Fruit fly (Drosophila melanogaster) whole organism, embryonic: ENCODE data around the gene Inx3.

Source experiments
- BtbVII ChIP-seq: fragments of 200-800 bp; sonication (Bioruptor generic); optimal IDR thresholded peaks from 3 replicates; lab custom pipeline; 2017; ENCODE audit warnings: missing biosample characterization, mild to moderate bottlenecking, missing genetic modification characterization
- CG10321 ChIP-seq: fragments of 200-800 bp; sonication (Bioruptor generic); IDR thresholded peaks from 2 replicates; pipeline ENCODE4 v1.3.6; 2022; ENCODE audit warnings: missing biosample characterization, missing genetic modification characterization
- CG10462 ChIP-seq: fragments of 200-800 bp; sonication (Bioruptor generic); optimal IDR thresholded peaks from 2 replicates; lab custom pipeline; 2016; ENCODE audit warnings: missing biosample characterization, missing genetic modification characterization
- CG10543 ChIP-seq: fragments of 200-800 bp; sonication (Bioruptor generic); optimal IDR thresholded peaks from 3 replicates; lab custom pipeline; 2017; ENCODE audit warnings: missing biosample characterization, mild to moderate bottlenecking, missing genetic modification characterization, moderate library complexity
- CG10654 ChIP-seq: fragments of 200-800 bp; sonication (Bioruptor generic); optimal IDR thresholded peaks from 2 replicates; lab custom pipeline; 2016; ENCODE audit warnings: missing biosample characterization, missing genetic modification characterization
- CG11723 ChIP-seq: fragments of 200-800 bp; sonication (Bioruptor generic); optimal IDR thresholded peaks from 2 replicates; lab custom pipeline; 2017; ENCODE audit warnings: missing biosample characterization, mild to moderate bottlenecking, missing genetic modification characterization
- CG12236 ChIP-seq: fragments of 200-800 bp; sonication (Bioruptor generic); optimal IDR thresholded peaks from 2 replicates; lab custom pipeline; 2016; ENCODE audit warnings: missing biosample characterization, missing genetic modification characterization
- CG14014 ChIP-seq: fragments of 200-800 bp; sonication (Bioruptor generic); IDR thresholded peaks from 2 replicates; pipeline ENCODE4 v1.3.6; 2022; ENCODE audit warnings: missing biosample characterization, missing genetic modification characterization
- CG17385 ChIP-seq: fragments of 200-800 bp; sonication (Bioruptor generic); optimal IDR thresholded peaks from 3 replicates; lab custom pipeline; 2018; ENCODE audit warnings: missing biosample characterization, mild to moderate bottlenecking, missing genetic modification characterization
- CG17612 ChIP-seq: fragments of 200-800 bp; sonication (Bioruptor generic); IDR thresholded peaks from 2 replicates; pipeline ENCODE4 v1.3.6; 2022; ENCODE audit warnings: missing biosample characterization, missing genetic modification characterization
- CG2199 ChIP-seq: fragments of 200-800 bp; sonication (Bioruptor generic); IDR thresholded peaks from 3 replicates; pipeline ENCODE4 v1.3.6; 2022; ENCODE audit warnings: missing biosample characterization, missing genetic modification characterization
- CG2712 ChIP-seq: fragments of 200-800 bp; optimal IDR thresholded peaks from 3 replicates; lab custom pipeline; 2019; ENCODE audit warnings: missing biosample characterization, mild to moderate bottlenecking, missing genetic modification characterization, moderate library complexity
- CG30020 ChIP-seq: fragments of 200-800 bp; optimal IDR thresholded peaks from 2 replicates; lab custom pipeline; 2019; ENCODE audit warnings: missing biosample characterization, mild to moderate bottlenecking, missing genetic modification characterization, moderate library complexity
- CG30431 ChIP-seq: fragments of 200-800 bp; sonication (Bioruptor generic); optimal IDR thresholded peaks from 2 replicates; lab custom pipeline; 2017; ENCODE audit warnings: missing biosample characterization, missing genetic modification characterization
- CG31365 ChIP-seq: fragments of 200-800 bp; sonication (Bioruptor generic); optimal IDR thresholded peaks from 2 replicates; lab custom pipeline; 2018; ENCODE audit warnings: missing biosample characterization, mild to moderate bottlenecking, missing genetic modification characterization
- CG33213 ChIP-seq: fragments of 200-800 bp; sonication (Bioruptor generic); optimal IDR thresholded peaks from 3 replicates; lab custom pipeline; 2016; ENCODE audit warnings: missing biosample characterization, missing genetic modification characterization
- CG3838 ChIP-seq: fragments of 200-800 bp; sonication (Bioruptor generic); optimal IDR thresholded peaks from 3 replicates; lab custom pipeline; 2016; ENCODE audit warnings: missing biosample characterization, missing genetic modification characterization
- CG6791 ChIP-seq: fragments of 200-800 bp; sonication (Bioruptor generic); IDR thresholded peaks from 3 replicates; pipeline ENCODE4 v1.3.6; 2022; ENCODE audit warnings: missing biosample characterization, missing genetic modification characterization; ENCODE audit not compliant: partially characterized antibody
- Dfd ChIP-seq, 2 experiments: fragments of >200 bp; optimal IDR thresholded peaks; 2 replicates each; lab custom pipeline; 2017; ENCODE audit warnings: missing biosample characterization in 2 of 2, missing genetic modification characterization in 2 of 2
- Drgx ChIP-seq: fragments of 200-800 bp; sonication (Bioruptor generic); IDR thresholded peaks from 2 replicates; pipeline ENCODE4 v1.3.6; 2022; ENCODE audit warnings: missing biosample characterization, missing genetic modification characterization
- E2f1 ChIP-seq: fragments of 200-800 bp; sonication (Bioruptor generic); IDR thresholded peaks from 2 replicates; pipeline ENCODE4 v1.3.6; 2022; ENCODE audit warnings: missing biosample characterization, missing genetic modification characterization
- Ets65A ChIP-seq: fragments of 200-800 bp; sonication (Bioruptor generic); peaks from one replicate; lab custom pipeline; 2016; ENCODE audit warnings: missing biosample characterization, missing genetic modification characterization
- GATAe ChIP-seq: fragments of 200-800 bp; sonication (Bioruptor generic); conservative IDR thresholded peaks from 2 replicates; pipeline ENCODE4 v1.3.6; 2022; ENCODE audit warnings: missing biosample characterization, missing genetic modification characterization
- Gsc ChIP-seq: fragments of 200-800 bp; sonication (Bioruptor generic); IDR thresholded peaks from 2 replicates; pipeline ENCODE4 v1.3.6; 2022; ENCODE audit warnings: missing biosample characterization, missing genetic modification characterization
- Hey ChIP-seq: fragments of 200-800 bp; sonication (Bioruptor generic); optimal IDR thresholded peaks from 3 replicates; lab custom pipeline; 2018; ENCODE audit warnings: missing biosample characterization, mild to moderate bottlenecking, missing genetic modification characterization
- Meics ChIP-seq: fragments of 200-800 bp; sonication (Bioruptor generic); optimal IDR thresholded peaks from 2 replicates; lab custom pipeline; 2017; ENCODE audit warnings: missing biosample characterization, mild to moderate bottlenecking, missing genetic modification characterization
- Mes4 ChIP-seq: fragments of 200-800 bp; sonication (Bioruptor generic); optimal IDR thresholded peaks from 2 replicates; lab custom pipeline; 2016; ENCODE audit warnings: missing biosample characterization, missing genetic modification characterization
- Optix ChIP-seq: fragments of 200-800 bp; sonication (Bioruptor generic); IDR thresholded peaks from 3 replicates; pipeline ENCODE4 v1.3.6; 2022; ENCODE audit warnings: missing biosample characterization, missing genetic modification characterization
- Ptx1 ChIP-seq: fragments of 200-800 bp; sonication (Bioruptor generic); IDR thresholded peaks from 2 replicates; pipeline ENCODE4 v1.3.6; 2022; ENCODE audit warnings: missing biosample characterization, missing genetic modification characterization
- Sox102F ChIP-seq: fragments of 200-800 bp; sonication (Bioruptor generic); optimal IDR thresholded peaks from 2 replicates; lab custom pipeline; 2018; ENCODE audit warnings: missing biosample characterization, mild to moderate bottlenecking, missing genetic modification characterization, moderate library complexity
- chn ChIP-seq: fragments of 200-800 bp; sonication (Bioruptor generic); optimal IDR thresholded peaks from 2 replicates; lab custom pipeline; 2016; ENCODE audit warnings: missing biosample characterization, missing genetic modification characterization
- dan ChIP-seq: fragments of 200-800 bp; sonication (Bioruptor generic); IDR thresholded peaks from 2 replicates; pipeline ENCODE4 v1.3.6; 2022; ENCODE audit warnings: missing biosample characterization, missing genetic modification characterization
- danr ChIP-seq: fragments of 200-800 bp; sonication (Bioruptor generic); IDR thresholded peaks from 2 replicates; pipeline ENCODE4 v1.3.6; 2022; ENCODE audit warnings: missing biosample characterization, missing genetic modification characterization
- dati ChIP-seq: fragments of 200-800 bp; sonication (Bioruptor generic); IDR thresholded peaks from 2 replicates; pipeline ENCODE4 v1.3.6; 2022; ENCODE audit warnings: missing biosample characterization, missing genetic modification characterization
- eve ChIP-seq, 2 experiments: fragments of >200 bp; optimal IDR thresholded peaks; 2 replicates each; lab custom pipeline; 2017; ENCODE audit warnings: missing biosample characterization in 2 of 2, missing genetic modification characterization in 2 of 2
- fu2 ChIP-seq: fragments of 200-800 bp; sonication (Bioruptor generic); optimal IDR thresholded peaks from 2 replicates; lab custom pipeline; 2016; ENCODE audit warnings: missing biosample characterization, missing genetic modification characterization
- grau ChIP-seq: fragments of 200-800 bp; optimal IDR thresholded peaks from 3 replicates; lab custom pipeline; 2019; ENCODE audit warnings: missing biosample characterization, mild to moderate bottlenecking, missing genetic modification characterization, moderate library complexity
- lbe ChIP-seq: fragments of 200-800 bp; sonication (Bioruptor generic); optimal IDR thresholded peaks from 2 replicates; lab custom pipeline; 2016; ENCODE audit warnings: missing biosample characterization, mild to moderate bottlenecking, missing genetic modification characterization
- lilli ChIP-seq: fragments of 200-800 bp; sonication (Bioruptor generic); optimal IDR thresholded peaks from 3 replicates; lab custom pipeline; 2016; ENCODE audit warnings: missing biosample characterization, missing genetic modification characterization
- lmd ChIP-seq: fragments of 200-800 bp; sonication (Bioruptor generic); IDR thresholded peaks from 2 replicates; pipeline ENCODE4 v1.3.6; 2022; ENCODE audit warnings: missing biosample characterization, missing genetic modification characterization
- nau ChIP-seq: fragments of 200-800 bp; sonication (Bioruptor generic); optimal IDR thresholded peaks from 3 replicates; lab custom pipeline; 2017; ENCODE audit warnings: missing biosample characterization, mild to moderate bottlenecking, missing genetic modification characterization, missing genetic modification reagents
- nerfin-2 ChIP-seq: fragments of 200-800 bp; sonication (Bioruptor generic); IDR thresholded peaks from 2 replicates; pipeline ENCODE4 v1.3.6; 2022; ENCODE audit warnings: missing biosample characterization, missing genetic modification characterization; ENCODE audit not compliant: partially characterized antibody
- ranshi ChIP-seq: fragments of 200-800 bp; sonication (Bioruptor generic); IDR thresholded peaks from 2 replicates; pipeline ENCODE4 v1.3.6; 2022; ENCODE audit warnings: missing biosample characterization, missing genetic modification characterization
- row ChIP-seq: fragments of 200-800 bp; sonication (Bioruptor generic); IDR thresholded peaks from 3 replicates; pipeline ENCODE4 v1.3.6; 2022; ENCODE audit warnings: missing biosample characterization, missing genetic modification characterization
- sisA ChIP-seq: fragments of 200-800 bp; sonication (Bioruptor generic); IDR thresholded peaks from 2 replicates; pipeline ENCODE4 v1.3.6; 2022; ENCODE audit warnings: missing biosample characterization, missing genetic modification characterization
- slou ChIP-seq: fragments of 200-800 bp; sonication (Bioruptor generic); optimal IDR thresholded peaks from 3 replicates; lab custom pipeline; 2016; ENCODE audit warnings: missing biosample characterization, missing genetic modification characterization
- ssp ChIP-seq: fragments of 200-800 bp; sonication (Bioruptor generic); IDR thresholded peaks from 2 replicates; pipeline ENCODE4 v1.3.6; 2022; ENCODE audit warnings: missing biosample characterization, missing genetic modification characterization
- tap ChIP-seq: fragments of 200-800 bp; optimal IDR thresholded peaks from 3 replicates; lab custom pipeline; 2019; ENCODE audit warnings: missing biosample characterization, mild to moderate bottlenecking, missing genetic modification characterization, moderate library complexity
- unpg ChIP-seq: fragments of 200-800 bp; sonication (Bioruptor generic); optimal IDR thresholded peaks from 3 replicates; lab custom pipeline; 2018; ENCODE audit warnings: missing biosample characterization, mild to moderate bottlenecking, missing genetic modification characterization, moderate library complexity
- vvl ChIP-seq: fragments of 200-800 bp; sonication (Bioruptor generic); IDR thresholded peaks from 2 replicates; pipeline ENCODE4 v1.3.6; 2022; ENCODE audit warnings: missing biosample characterization, missing genetic modification characterization
- zen ChIP-seq: fragments of 200-800 bp; sonication (Bioruptor generic); optimal IDR thresholded peaks from 3 replicates; lab custom pipeline; 2018; ENCODE audit warnings: missing biosample characterization, mild to moderate bottlenecking, missing genetic modification characterization, moderate library complexity

Gene Inx3

dm6 chr3R:28851530-28851929 is 7.8 kb downstream of the Inx3 start (continued):
- TF ChIP-seq lmd (GFP tag; lab: Robert Waterston, UW): no peak
- TF ChIP-seq fu2 (GFP tag; lab: Kevin White, UChicago): no peak
- TF ChIP-seq nau (GFP tag; lab: Kevin White, UChicago): no peak
- no peak for TF ChIP-seq CG10321 (GFP tag; lab: Robert Waterston, UW)
- TF ChIP-seq lbe (GFP tag; lab: Kevin White, UChicago): no peak
- TF ChIP-seq CG3838 (GFP tag; lab: Kevin White, UChicago): no peak
- peak; percentile 25 for TF ChIP-seq CG10543 (GFP tag; lab: Kevin White, UChicago)
- TF ChIP-seq CG2712: no peak
- TF ChIP-seq CG10654 (GFP tag; lab: Kevin White, UChicago): no peak
- TF ChIP-seq, all 482 proteins: peak for 18

- 0 out of 2 replicates have a peak, but pooled peaks have one; percentile 16 for TF ChIP-seq Ptx1
- no peak for TF ChIP-seq CG33213 (GFP tag; lab: Kevin White, UChicago)
- no peak for TF ChIP-seq CG10321 (GFP tag; lab: Robert Waterston, UW)
- no peak for TF ChIP-seq CG17385 (GFP tag; lab: Kevin White, UChicago)
- TF ChIP-seq ssp: no peak
- TF ChIP-seq dan (GFP tag; lab: Robert Waterston, UW): no peak
- TF ChIP-seq danr (GFP tag; lab: Robert Waterston, UW): no peak
- TF ChIP-seq CG10462 (GFP tag; lab: Kevin White, UChicago): no peak
- TF ChIP-seq ranshi (GFP tag; lab: Robert Waterston, UW): no peak
- peak; percentile 17; the same call in 1 of the 2 replicates for TF ChIP-seq sisA (GFP tag; lab: Robert Waterston, UW)
- TF ChIP-seq Optix (GFP tag; lab: Robert Waterston, UW): no peak
- TF ChIP-seq nerfin-2: no peak
- no peak for TF ChIP-seq Sox102F
- TF ChIP-seq Hey (tag; lab: Kevin White, UChicago): no peak
- TF ChIP-seq row: 0 out of 3 replicates have a peak, but pooled peaks have one; percentile 18
- no peak for TF ChIP-seq CG2199
- no peak for TF ChIP-seq zen (tag; lab: Kevin White, UChicago)
- TF ChIP-seq lilli (GFP tag; lab: Kevin White, UChicago): no peak
- TF ChIP-seq Mes4 (GFP tag; lab: Kevin White, UChicago): no peak
- no peak for TF ChIP-seq CG14014 (GFP tag; lab: Robert Waterston, UW)
- no peak for TF ChIP-seq chn (GFP tag; lab: Kevin White, UChicago)
- no peak for TF ChIP-seq grau (tag; lab: Kevin White, UChicago)
- no peak for TF ChIP-seq CG30020 (tag; lab: Kevin White, UChicago)
- peak; percentile 81 for TF ChIP-seq Ets65A (GFP tag; lab: Kevin White, UChicago)
- no peak for TF ChIP-seq E2f1 (GFP tag; lab: Robert Waterston, UW)
- TF ChIP-seq CG12236 (GFP tag; lab: Kevin White, UChicago): no peak
- no peak for TF ChIP-seq BtbVII
- no peak for TF ChIP-seq tap (tag; lab: Kevin White, UChicago)
- no peak for TF ChIP-seq unpg (GFP tag; lab: Kevin White, UChicago)
- TF ChIP-seq vvl: peak; percentile 15; the same call in 1 of the 2 replicates
- no peak for TF ChIP-seq CG31365 (tag; lab: Kevin White, UChicago)
- no peak for TF ChIP-seq Gsc (GFP tag; lab: Robert Waterston, UW)
- no peak for TF ChIP-seq CG30431 (GFP tag; lab: Kevin White, UChicago)
- peak; percentile 71 for TF ChIP-seq Drgx (GFP tag; lab: Robert Waterston, UW)
- TF ChIP-seq CG6791: no peak
- peak in 1 of 2 experiments; percentile 57 for TF ChIP-seq eve (GFP tag; optimal IDR thresholded peaks at IDR 0.05; lab: Kevin White, UChicago)
- TF ChIP-seq CG17612 (GFP tag; lab: Robert Waterston, UW): no peak
- TF ChIP-seq Dfd (GFP tag; optimal IDR thresholded peaks at IDR 0.05; lab: Kevin White, UChicago): no peak
- no peak for TF ChIP-seq GATAe (GFP tag; lab: Robert Waterston, UW)
- no peak for TF ChIP-seq slou (GFP tag; lab: Kevin White, UChicago)
- TF ChIP-seq dati (GFP tag; lab: Robert Waterston, UW): no peak
- TF ChIP-seq CG11723 (GFP tag; lab: Kevin White, UChicago): no peak
- TF ChIP-seq Meics: no peak
Observed at dm6 chr3R:28850662-28851257, 8.5 kb downstream of the Inx3 start.
